Worm (Caenorhabditis elegans) whole organism, L2 larva: ENCODE data around the gene vgln-1.

ENCODE experiments used
- C34F6.9 ChIP-seq: fragments of 150-350 bp; optimal IDR thresholded peaks from 2 replicates; lab custom pipeline; 2014; ENCODE audit warnings: missing biosample characterization, missing genetic modification characterization
- F13H6.1 ChIP-seq: sonication (generic microtip); optimal IDR thresholded peaks from 2 replicates; lab custom pipeline; 2016; ENCODE audit warnings: missing genetic modification characterization, missing compliant biosample characterization
- ZK546.5 ChIP-seq: sonication (generic microtip); optimal IDR thresholded peaks from 2 replicates; lab custom pipeline; 2017; ENCODE audit warnings: missing biosample characterization, missing genetic modification characterization
- alr-1 ChIP-seq: fragments of 150-350 bp; optimal IDR thresholded peaks from 2 replicates; lab custom pipeline; 2014; ENCODE audit warnings: missing biosample characterization, missing genetic modification characterization
- ama-1 ChIP-seq: fragments of 150-350 bp; optimal IDR thresholded peaks from 2 replicates; lab custom pipeline; 2018; ENCODE audit warnings: inconsistent platforms
- ceh-16 ChIP-seq: fragments of 150-350 bp; optimal IDR thresholded peaks from 2 replicates; lab custom pipeline; 2014; ENCODE audit warnings: missing biosample characterization, missing genetic modification characterization
- crh-2 ChIP-seq: sonication (generic microtip); optimal IDR thresholded peaks from 2 replicates; lab custom pipeline; 2017; ENCODE audit warnings: missing biosample characterization, missing genetic modification characterization
- dmd-4 ChIP-seq: sonication (generic microtip); optimal IDR thresholded peaks from 2 replicates; lab custom pipeline; 2017; ENCODE audit warnings: missing biosample characterization, missing genetic modification characterization
- egl-27 ChIP-seq: sonication (generic microtip); optimal IDR thresholded peaks from 3 replicates; lab custom pipeline; 2017; ENCODE audit warnings: missing biosample characterization, missing genetic modification reagents, missing genetic modification characterization
- elt-1 ChIP-seq: fragments of 150-350 bp; optimal IDR thresholded peaks from 2 replicates; lab custom pipeline; 2014; ENCODE audit warnings: missing biosample characterization, missing genetic modification characterization
- fos-1 ChIP-seq: fragments of 150-350 bp; optimal IDR thresholded peaks from 2 replicates; lab custom pipeline; 2014; ENCODE audit warnings: missing biosample characterization, missing genetic modification characterization
- mab-5 ChIP-seq: fragments of 150-350 bp; optimal IDR thresholded peaks from 2 replicates; lab custom pipeline; 2014; ENCODE audit warnings: missing biosample characterization, missing genetic modification characterization
- mbf-1 ChIP-seq: sonication (generic microtip); optimal IDR thresholded peaks from 2 replicates; lab custom pipeline; 2017; ENCODE audit warnings: missing biosample characterization, missing genetic modification characterization
- mdl-1 ChIP-seq, 2 experiments: fragments of 150-350 bp in 1 of 2; sonication (generic microtip) in 1 of 2; optimal IDR thresholded peaks; 2 replicates each; lab custom pipeline; 2017; ENCODE audit warnings: missing biosample characterization in 2 of 2, missing genetic modification characterization in 2 of 2
- nhr-11 ChIP-seq: fragments of 150-350 bp; optimal IDR thresholded peaks from 2 replicates; lab custom pipeline; 2014; ENCODE audit warnings: missing biosample characterization, missing genetic modification characterization
- nhr-12 ChIP-seq: fragments of 150-350 bp; optimal IDR thresholded peaks from 2 replicates; lab custom pipeline; 2014; ENCODE audit warnings: missing biosample characterization, missing genetic modification characterization
- nhr-21 ChIP-seq: fragments of 150-350 bp; optimal IDR thresholded peaks from 2 replicates; lab custom pipeline; 2014; ENCODE audit warnings: missing biosample characterization, missing genetic modification characterization
- nhr-237 ChIP-seq: fragments of 150-350 bp; optimal IDR thresholded peaks from 2 replicates; lab custom pipeline; 2014; ENCODE audit warnings: missing biosample characterization, missing genetic modification characterization
- nhr-25 ChIP-seq: fragments of 150-350 bp; sonication (generic microtip); optimal IDR thresholded peaks from 3 replicates; lab custom pipeline; 2014; ENCODE audit warnings: missing biosample characterization, missing genetic modification characterization
- nhr-6 ChIP-seq: fragments of 150-350 bp; optimal IDR thresholded peaks from 2 replicates; lab custom pipeline; 2014; ENCODE audit warnings: missing biosample characterization, missing genetic modification characterization
- sem-4 ChIP-seq: fragments of 150-350 bp; optimal IDR thresholded peaks from 2 replicates; lab custom pipeline; 2014; ENCODE audit warnings: missing biosample characterization, missing genetic modification reagents, missing genetic modification characterization
- sma-3 ChIP-seq: sonication (generic microtip); optimal IDR thresholded peaks from 2 replicates; lab custom pipeline; 2016; ENCODE audit warnings: missing genetic modification reagents, missing genetic modification characterization, missing compliant biosample characterization
- sma-9 ChIP-seq, 2 experiments: fragments of 150-350 bp in 1 of 2; sonication (generic microtip) in 1 of 2; optimal IDR thresholded peaks; 2 replicates each; lab custom pipeline; 2014 to 2016; ENCODE audit warnings: missing genetic modification characterization in 2 of 2, mild to moderate bottlenecking in 1 of 2, missing biosample characterization in 1 of 2, missing compliant biosample characterization in 1 of 2, missing genetic modification reagents in 1 of 2, moderate library complexity in 1 of 2
- snpc-4 ChIP-seq: fragments of 150-350 bp; optimal IDR thresholded peaks from 2 replicates; lab custom pipeline; 2014; ENCODE audit warnings: missing biosample characterization, missing genetic modification characterization
- unc-39 ChIP-seq: fragments of 150-350 bp; optimal IDR thresholded peaks from 2 replicates; lab custom pipeline; 2014; ENCODE audit warnings: missing biosample characterization, missing genetic modification characterization
- unc-62 ChIP-seq: fragments of 150-350 bp; optimal IDR thresholded peaks from 2 replicates; lab custom pipeline; 2014; ENCODE audit warnings: missing biosample characterization, missing genetic modification reagents, missing genetic modification characterization
- zag-1 ChIP-seq: fragments of 150-350 bp; optimal IDR thresholded peaks from 2 replicates; lab custom pipeline; 2014; ENCODE audit warnings: missing biosample characterization, missing genetic modification characterization
- ztf-4 ChIP-seq: fragments of 150-350 bp; optimal IDR thresholded peaks from 2 replicates; lab custom pipeline; 2014; ENCODE audit warnings: missing biosample characterization, missing genetic modification characterization

vgln-1 gene

ce11 chrII:9891823-9892222 lies 942 bp upstream of the vgln-1 start:
- TF ChIP-seq sma-9 (GFP tag; optimal IDR thresholded peaks at IDR 0.05; lab: Kevin White, UChicago), result peak; percentile 79
- no peak for TF ChIP-seq sma-9 (tag; optimal IDR thresholded peaks at IDR 0.05; lab: Kevin White, UChicago)
- TF ChIP-seq egl-27 (tag; lab: Kevin White, UChicago), result peak; percentile 18
- TF ChIP-seq unc-39, result no peak
- TF ChIP-seq elt-1 (tag; lab: Kevin White, UChicago), result peak; percentile 83
- TF ChIP-seq ZK546.5 (tag; lab: Kevin White, UChicago), result no peak
- peak; percentile 70 for TF ChIP-seq fos-1 (tag; lab: Kevin White, UChicago)
- peak; percentile 83 for TF ChIP-seq ceh-16 (tag; lab: Kevin White, UChicago)

- TF ChIP-seq sma-3 (GFP tag; lab: Kevin White, UChicago) (no peak), nhr-25 (tag; lab: Kevin White, UChicago) (no peak), ztf-4 (tag; lab: Kevin White, UChicago) (no peak), nhr-6 (tag; lab: Kevin White, UChicago) (no peak), nhr-21 (tag; lab: Kevin White, UChicago) (no peak), crh-2 (tag; lab: Kevin White, UChicago) (no peak), ama-1 (lab: Kevin White, UChicago) (no peak), alr-1 (tag; lab: Kevin White, UChicago) (no peak), mbf-1 (tag; lab: Kevin White, UChicago) (no peak), mdl-1 (tag; optimal IDR thresholded peaks at IDR 0.05; lab: Kevin White, UChicago) (no peak)
Measured at ce11 chrII:9888549-9888948, 2.3 kb downstream of the vgln-1 start.

- TF ChIP-seq unc-39 (no peak), nhr-237 (tag; lab: Kevin White, UChicago) (no peak), dmd-4 (no peak), sem-4 (tag; lab: Kevin White, UChicago) (no peak), F13H6.1 (tag; lab: Kevin White, UChicago) (no peak), snpc-4 (no peak)
Measured at ce11 chrII:9886216-9886615, 4.7 kb downstream of the vgln-1 start, which contains the start of gene algn-8. Gene algn-8, minus strand, starts transcription at chrII:9886442.

ce11 chrII:9880826-9881225 lies 10.1 kb downstream of the vgln-1 start, which contains the start of gene C08H9.15:
Gene C08H9.15, plus strand, starts transcription at chrII:9881193.
- TF ChIP-seq sma-3 (GFP tag; lab: Kevin White, UChicago), result peak; percentile 64
- TF ChIP-seq C34F6.9 (tag; lab: Kevin White, UChicago), result no peak
- peak; percentile 31 for TF ChIP-seq nhr-25 (tag; lab: Kevin White, UChicago)

ce11 chrII:9879815-9880214 lies 11.1 kb downstream of the vgln-1 start:
- TF ChIP-seq nhr-237 (tag; lab: Kevin White, UChicago) (no peak), mab-5 (tag; lab: Kevin White, UChicago) (no peak), sma-3 (GFP tag; lab: Kevin White, UChicago) (no peak), nhr-11 (tag; lab: Kevin White, UChicago) (no peak), ZK546.5 (tag; lab: Kevin White, UChicago) (no peak), zag-1 (tag; lab: Kevin White, UChicago) (no peak), nhr-12 (tag; lab: Kevin White, UChicago) (no peak), ztf-4 (tag; lab: Kevin White, UChicago) (no peak), unc-62 (GFP tag; lab: Kevin White, UChicago) (no peak), F13H6.1 (tag; lab: Kevin White, UChicago) (no peak)

ce11 chrII:9874508-9875229 lies 16.2 kb downstream of the vgln-1 start, which contains the start of the genes chil-2 and ctsa-3.2:
Gene chil-2, minus strand, starts transcription at chrII:9874608.
Gene ctsa-3.2, plus strand, starts transcription at chrII:9875179.
- TF ChIP-seq ama-1 (lab: Kevin White, UChicago) (no peak), mbf-1 (tag; lab: Kevin White, UChicago) (no peak), crh-2 (tag; lab: Kevin White, UChicago) (no peak), zag-1 (tag; lab: Kevin White, UChicago) (no peak), nhr-21 (tag; lab: Kevin White, UChicago) (no peak), egl-27 (tag; lab: Kevin White, UChicago) (no peak), mab-5 (tag; lab: Kevin White, UChicago) (no peak)
